Fruit fly (Drosophila melanogaster): ENCODE measurements around the gene Wee1.

Gene Wee1

dm6 chr2L:6916345-6916744 is 2.4 kb upstream of the Wee1 start, which contains the start of gene CG32829:
TSS of gene CG32829 (minus strand) at chr2L:6916445.
- no peak for TF ChIP-seq cnc (optimal IDR thresholded peaks at IDR 0.05)
- TF ChIP-seq tj (GFP tag; optimal IDR thresholded peaks at IDR 0.05): no peak
- TF ChIP-seq CG14711 (tag; optimal IDR thresholded peaks at IDR 0.05): no peak
- no peak for TF ChIP-seq CG33017 (tag; optimal IDR thresholded peaks at IDR 0.05)
- no peak for TF ChIP-seq kay (GFP tag; ENCODE audit: borderline replicate concordance)

- no peak for TF ChIP-seq CG5204 (GFP tag; optimal IDR thresholded peaks at IDR 0.05)
- TF ChIP-seq CG11617 (GFP tag; optimal IDR thresholded peaks at IDR 0.05): peak; percentile 16
- TF ChIP-seq toe (GFP tag; optimal IDR thresholded peaks at IDR 0.05): no peak
- no peak for TF ChIP-seq CG7101 (tag; optimal IDR thresholded peaks at IDR 0.05)
- no peak for TF ChIP-seq pad (GFP tag; optimal IDR thresholded peaks at IDR 0.05)
- TF ChIP-seq bab1 (GFP tag; optimal IDR thresholded peaks at IDR 0.05): peak; percentile 27
- peak; percentile 77 for TF ChIP-seq Mnt (GFP tag; optimal IDR thresholded peaks at IDR 0.05)
- peak; percentile 25 for TF ChIP-seq CG1620 (GFP tag; optimal IDR thresholded peaks at IDR 0.05)
- peak; percentile 17 for TF ChIP-seq CG14711 (tag; optimal IDR thresholded peaks at IDR 0.05)
- TF ChIP-seq cic (GFP tag; optimal IDR thresholded peaks at IDR 0.05): no peak
- TF ChIP-seq CG33017 (tag; optimal IDR thresholded peaks at IDR 0.05): no peak
- TF ChIP-seq CG12768 (GFP tag; optimal IDR thresholded peaks at IDR 0.05): no peak
- no peak for TF ChIP-seq Hr96 (GFP tag; optimal IDR thresholded peaks at IDR 0.05)
Measured at dm6 chr2L:6907761-6908160, 6.2 kb downstream of the Wee1 start, which contains the start of the genes Polr1F and Rat1. TSS of gene Polr1F (minus strand) at chr2L:6907844. TSS of gene Rat1 (plus strand) at chr2L:6908083.

- no peak for TF ChIP-seq cic (GFP tag; optimal IDR thresholded peaks at IDR 0.05)
- no peak for TF ChIP-seq CG1620 (GFP tag; optimal IDR thresholded peaks at IDR 0.05)
- TF ChIP-seq Clk (GFP tag; optimal IDR thresholded peaks at IDR 0.05): no peak
- TF ChIP-seq bab1 (GFP tag; optimal IDR thresholded peaks at IDR 0.05): no peak
- TF ChIP-seq CG7045 (GFP tag; optimal IDR thresholded peaks at IDR 0.05): peak; percentile 62
- peak; percentile 42 for TF ChIP-seq CG12768 (GFP tag; optimal IDR thresholded peaks at IDR 0.05)
- no peak for TF ChIP-seq kay (GFP tag; ENCODE audit: borderline replicate concordance)
- TF ChIP-seq CG7101 (tag; optimal IDR thresholded peaks at IDR 0.05): no peak
- TF ChIP-seq Hr96 (GFP tag; optimal IDR thresholded peaks at IDR 0.05): no peak
- no peak for TF ChIP-seq Mnt (GFP tag; optimal IDR thresholded peaks at IDR 0.05)
- TF ChIP-seq CG11617 (GFP tag; optimal IDR thresholded peaks at IDR 0.05): peak; percentile 12
- no peak for TF ChIP-seq toe (GFP tag; optimal IDR thresholded peaks at IDR 0.05)
- TF ChIP-seq cnc (optimal IDR thresholded peaks at IDR 0.05): no peak
- TF ChIP-seq ovo (GFP tag; optimal IDR thresholded peaks at IDR 0.05): no peak
- TF ChIP-seq tj (GFP tag; optimal IDR thresholded peaks at IDR 0.05): no peak
- peak; percentile 16 for TF ChIP-seq CG33017 (tag; optimal IDR thresholded peaks at IDR 0.05)
- TF ChIP-seq pad (GFP tag; optimal IDR thresholded peaks at IDR 0.05): no peak
Measured at dm6 chr2L:6874526-6875198, 39.3 kb downstream of the Wee1 start, which contains the start of gene Nlg2. TSS of gene Nlg2 (plus strand) at chr2L:6874900.

- TF ChIP-seq Crg-1 (GFP tag; optimal IDR thresholded peaks at IDR 0.05) (no peak), kay (GFP tag; ENCODE audit: borderline replicate concordance) (no peak), CG12768 (GFP tag; optimal IDR thresholded peaks at IDR 0.05) (no peak), Hr96 (GFP tag; optimal IDR thresholded peaks at IDR 0.05) (no peak), Clk (GFP tag; optimal IDR thresholded peaks at IDR 0.05) (no peak), CG5204 (GFP tag; optimal IDR thresholded peaks at IDR 0.05) (no peak), CG11617 (GFP tag; optimal IDR thresholded peaks at IDR 0.05) (no peak), tj (GFP tag; optimal IDR thresholded peaks at IDR 0.05) (no peak), ovo (GFP tag; optimal IDR thresholded peaks at IDR 0.05) (no peak), cnc (optimal IDR thresholded peaks at IDR 0.05) (no peak), CG7045 (GFP tag; optimal IDR thresholded peaks at IDR 0.05) (no peak), cic (GFP tag; optimal IDR thresholded peaks at IDR 0.05) (no peak), CG1620 (GFP tag; optimal IDR thresholded peaks at IDR 0.05) (no peak), pad (GFP tag; optimal IDR thresholded peaks at IDR 0.05) (no peak), bab1 (GFP tag; optimal IDR thresholded peaks at IDR 0.05) (no peak), CG33017 (tag; optimal IDR thresholded peaks at IDR 0.05) (no peak), Mnt (GFP tag; optimal IDR thresholded peaks at IDR 0.05) (no peak), CG14711 (tag; optimal IDR thresholded peaks at IDR 0.05) (no peak)
Measured at dm6 chr2L:6874006-6874405, 39.9 kb downstream of the Wee1 start.

dm6 chr2L:6870777-6871176 is 43.2 kb downstream of the Wee1 start:
- TF ChIP-seq CG1620 (GFP tag; optimal IDR thresholded peaks at IDR 0.05): no peak
- TF ChIP-seq CG5204 (GFP tag; optimal IDR thresholded peaks at IDR 0.05): no peak
- TF ChIP-seq CG11617 (GFP tag; optimal IDR thresholded peaks at IDR 0.05): no peak
- no peak for TF ChIP-seq kay (GFP tag; ENCODE audit: borderline replicate concordance)
- TF ChIP-seq Clk (GFP tag; optimal IDR thresholded peaks at IDR 0.05): no peak
- TF ChIP-seq pad (GFP tag; optimal IDR thresholded peaks at IDR 0.05): no peak
- TF ChIP-seq ovo (GFP tag; optimal IDR thresholded peaks at IDR 0.05): no peak
- TF ChIP-seq CG12768 (GFP tag; optimal IDR thresholded peaks at IDR 0.05): no peak
- no peak for TF ChIP-seq CG7045 (GFP tag; optimal IDR thresholded peaks at IDR 0.05)
- no peak for TF ChIP-seq tj (GFP tag; optimal IDR thresholded peaks at IDR 0.05)
- TF ChIP-seq toe (GFP tag; optimal IDR thresholded peaks at IDR 0.05): no peak
- TF ChIP-seq CG33017 (tag; optimal IDR thresholded peaks at IDR 0.05): no peak
- TF ChIP-seq CG14711 (tag; optimal IDR thresholded peaks at IDR 0.05): no peak
- TF ChIP-seq bab1 (GFP tag; optimal IDR thresholded peaks at IDR 0.05): no peak
- no peak for TF ChIP-seq cnc (optimal IDR thresholded peaks at IDR 0.05)

- no peak for TF ChIP-seq CG12768 (GFP tag; optimal IDR thresholded peaks at IDR 0.05)
- no peak for TF ChIP-seq CG11617 (GFP tag; optimal IDR thresholded peaks at IDR 0.05)
- TF ChIP-seq kay (GFP tag; ENCODE audit: borderline replicate concordance): no peak
Measured at dm6 chr2L:6870289-6870688, 43.6 kb downstream of the Wee1 start, which contains the start of gene Nha1. TSS of gene Nha1 (minus strand) at chr2L:6870389.
